Fruit fly (Drosophila melanogaster): ENCODE measurements around the gene Tsp86D.
A peak's percentile ranks its signal among the peaks of the same experiment; 100 is the strongest.

The Tsp86D gene

DNA sequence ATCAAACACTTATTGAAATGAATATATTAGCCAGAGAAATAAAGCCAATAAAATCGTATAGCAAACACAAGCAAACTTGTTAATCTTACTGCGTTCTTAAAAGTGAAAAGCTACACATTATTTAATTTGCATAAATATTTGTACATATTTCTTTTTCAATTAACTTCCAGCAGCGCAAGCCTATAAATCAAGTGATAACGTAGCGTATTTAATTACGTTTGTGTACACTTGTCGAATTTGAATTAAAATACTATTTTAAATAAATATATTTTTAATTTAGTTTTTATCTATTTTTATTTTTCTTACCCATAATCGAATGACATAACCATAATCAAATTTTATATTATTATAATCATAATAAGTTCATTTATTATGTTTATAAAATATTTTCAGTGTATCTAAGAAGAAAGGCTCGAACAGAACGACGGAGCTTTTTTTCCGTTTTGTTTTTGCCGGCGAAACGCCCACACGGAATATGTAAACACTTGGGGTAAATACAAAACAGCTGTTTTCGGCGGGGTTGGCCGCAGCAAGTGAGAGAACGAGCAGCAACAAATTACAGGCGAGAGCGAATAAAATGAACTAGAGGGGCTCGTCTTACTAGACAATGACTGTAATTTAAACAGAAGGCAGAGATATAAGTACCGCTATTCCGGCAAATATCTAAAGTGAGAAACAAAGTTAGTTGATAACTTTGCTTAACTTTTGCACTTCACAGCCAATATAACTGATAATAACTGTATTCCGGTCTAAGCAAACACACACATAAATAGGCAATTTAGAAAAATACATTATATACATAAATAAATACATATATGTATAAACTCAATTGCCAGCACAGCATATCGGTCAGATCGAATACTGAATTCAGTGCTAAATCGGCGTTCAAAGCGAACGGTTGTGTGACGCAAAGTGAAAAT is 7.3 kb downstream of the Tsp86D start, which contains the start of gene Sodh2 (continued):
- TF ChIP-seq Hr78 (GFP tag; optimal IDR thresholded peaks at IDR 0.05) (peak in 1 of 2 experiments; percentile 44), slbo (GFP tag; IDR thresholded peaks at IDR 0.05) (peak; percentile 84), unpg (GFP tag; optimal IDR thresholded peaks at IDR 0.05) (peak; percentile 75), CG17385 (GFP tag; optimal IDR thresholded peaks at IDR 0.05) (peak; percentile 71), CG11560 (tag; IDR thresholded peaks at IDR 0.05) (peak; percentile 57; the same call in 2 of the 3 replicates), Oli (tag; optimal IDR thresholded peaks at IDR 0.05) (peak; percentile 45), gfzf (GFP tag; optimal IDR thresholded peaks at IDR 0.05) (no peak), CG7839 (tag; optimal IDR thresholded peaks at IDR 0.05) (peak; percentile 77), CG17328 (GFP tag; IDR thresholded peaks at IDR 0.05) (peak; percentile 50; the same call in 1 of the 2 replicates), Usf (GFP tag; optimal IDR thresholded peaks at IDR 0.05) (no peak), zfh2 (GFP tag; optimal IDR thresholded peaks at IDR 0.05) (peak; percentile 85), CG6175 (GFP tag; IDR thresholded peaks at IDR 0.05) (peak; percentile 65; the same call in 1 of the 3 replicates), toy (GFP tag; IDR thresholded peaks at IDR 0.05) (0 out of 2 replicates have a peak, but pooled peaks have one; percentile 39), Kr (GFP tag; optimal IDR thresholded peaks at IDR 0.05) (no peak), knrl (GFP tag; IDR thresholded peaks at IDR 0.05; ENCODE audit: partially characterized antibody) (no peak), wek (GFP tag; optimal IDR thresholded peaks at IDR 0.05) (peak; percentile 85), CG30431 (GFP tag; optimal IDR thresholded peaks at IDR 0.05) (no peak), Nf-YB (GFP tag; optimal IDR thresholded peaks at IDR 0.05) (peak; percentile 66), seq (GFP tag; IDR thresholded peaks at IDR 0.05) (peak; percentile 74), HLH3B (GFP tag; IDR thresholded peaks at IDR 0.05) (peak; percentile 49; the same call in 1 of the 2 replicates), shn (GFP tag; optimal IDR thresholded peaks at IDR 0.05) (no peak), CG32772 (GFP tag; IDR thresholded peaks at IDR 0.05) (peak; percentile 73), run (tag; optimal IDR thresholded peaks at IDR 0.05) (peak; percentile 64), cato (GFP tag; optimal IDR thresholded peaks at IDR 0.05; ENCODE audit: borderline replicate concordance) (no peak), Deaf1 (tag; optimal IDR thresholded peaks at IDR 0.05) (peak; percentile 67), Tbp (GFP tag; optimal IDR thresholded peaks at IDR 0.05) (no peak), CG15479 (GFP tag; optimal IDR thresholded peaks at IDR 0.05) (no peak), ac (GFP tag; optimal IDR thresholded peaks at IDR 0.05) (peak; percentile 2), corto (GFP tag; optimal IDR thresholded peaks at IDR 0.05) (peak; percentile 50), Gsc (GFP tag; IDR thresholded peaks at IDR 0.05) (0 out of 2 replicates have a peak, but pooled peaks have one; percentile 19), CG42726 (GFP tag; IDR thresholded peaks at IDR 0.05; ENCODE audit: partially characterized antibody) (no peak), otp (GFP tag; IDR thresholded peaks at IDR 0.05) (peak; percentile 37; the same call in 1 of the 3 replicates), CG11696 (GFP tag; IDR thresholded peaks at IDR 0.05) (peak; percentile 57), CG18764 (GFP tag; optimal IDR thresholded peaks at IDR 0.05) (peak; percentile 61), slou (GFP tag; optimal IDR thresholded peaks at IDR 0.05) (peak; percentile 16), pzg (GFP tag; optimal IDR thresholded peaks at IDR 0.05) (peak; percentile 7), abd-A (tag; optimal IDR thresholded peaks at IDR 0.05) (peak; percentile 58), CG4707 (GFP tag; optimal IDR thresholded peaks at IDR 0.05) (peak; percentile 72), Bdp1 (GFP tag; optimal IDR thresholded peaks at IDR 0.05) (peak; percentile 27), CG3995 (GFP tag; optimal IDR thresholded peaks at IDR 0.05) (peak; percentile 6), CG15269 (tag; optimal IDR thresholded peaks at IDR 0.05) (peak; percentile 81), CG10321 (GFP tag; IDR thresholded peaks at IDR 0.05) (no peak), Opbp (GFP tag; IDR thresholded peaks at IDR 0.05; ENCODE audit: partially characterized antibody) (no peak), CG13624 (GFP tag; optimal IDR thresholded peaks at IDR 0.05) (peak; percentile 37), CG1602 (GFP tag; optimal IDR thresholded peaks at IDR 0.05) (peak; percentile 14), CG8478 (optimal IDR thresholded peaks at IDR 0.05) (no peak), CG5953 (GFP tag; IDR thresholded peaks at IDR 0.05) (0 out of 2 replicates have a peak, but pooled peaks have one; percentile 12), CG12236 (GFP tag; optimal IDR thresholded peaks at IDR 0.05) (no peak)

All from whole organism, embryonic.